Worm (Caenorhabditis elegans) whole organism, early embryonic: Measurements from ENCODE around the gene F46E10.3.

Experiments used
- B0310.2 ChIP-seq: sonication (generic microtip); optimal IDR thresholded peaks from 2 replicates; lab custom pipeline; 2016; ENCODE audit warnings: mild to moderate bottlenecking, missing genetic modification characterization, missing compliant biosample characterization
- ama-1 ChIP-seq: fragments of 150-350 bp; optimal IDR thresholded peaks from 2 replicates; lab custom pipeline; 2014
- ceh-36 ChIP-seq: sonication (generic microtip); optimal IDR thresholded peaks from 2 replicates; lab custom pipeline; 2016; ENCODE audit warnings: missing genetic modification characterization, inconsistent platforms, missing compliant biosample characterization
- ets-7 ChIP-seq: sonication (generic microtip); optimal IDR thresholded peaks from 2 replicates; lab custom pipeline; 2016; ENCODE audit warnings: missing genotype, missing genetic modification characterization, missing compliant biosample characterization
- flt-1 ChIP-seq: fragments of 200-800 bp; sonication (Bioruptor generic); IDR thresholded peaks from 2 replicates; pipeline ENCODE4 v1.3.6; 2022; ENCODE audit warnings: missing genetic modification characterization, missing compliant biosample characterization
- sea-1 ChIP-seq: fragments of 200-800 bp; sonication (Bioruptor generic); conservative IDR thresholded peaks from 2 replicates; pipeline ENCODE4 v1.3.6; 2022; ENCODE audit warnings: missing genetic modification characterization, missing compliant biosample characterization
- tbx-37 ChIP-seq: fragments of 200-800 bp; sonication (Bioruptor generic); conservative IDR thresholded peaks from 2 replicates; pipeline ENCODE4 v1.3.6; 2022; ENCODE audit warnings: missing genetic modification reagents, missing genetic modification characterization, missing compliant biosample characterization

- TF ChIP-seq tbx-37 (GFP tag; lab: Robert Waterston, UW) (no peak), ama-1 (lab: Kevin White, UChicago) (no peak), ets-7 (no peak), sea-1 (GFP tag; lab: Robert Waterston, UW) (no peak), ceh-36 (tag; lab: Kevin White, UChicago) (no peak), B0310.2 (tag; lab: Kevin White, UChicago) (no peak), flt-1 (no peak)
Measured at ce11 chrV:6515344-6515743, 2.8 kb upstream of the F46E10.3 start.
